Worm (Caenorhabditis elegans) whole organism, L4/young adult: ENCODE data around the gene T20D4.7.

Source experiments
- W03F9.2 ChIP-seq: fragments of 150-350 bp; optimal IDR thresholded peaks from 2 replicates; lab custom pipeline; 2014; ENCODE audit warnings: missing biosample characterization, missing genetic modification characterization
- dao-5 ChIP-seq: sonication (generic microtip); optimal IDR thresholded peaks from 2 replicates; lab custom pipeline; 2016; ENCODE audit warnings: missing genotype, missing genetic modification characterization, moderate library complexity, missing compliant biosample characterization
- him-1 ChIP-seq: sonication (generic microtip); optimal IDR thresholded peaks from 2 replicates; lab custom pipeline; 2016; ENCODE audit warnings: missing genotype, missing genetic modification reagents, missing genetic modification characterization, missing compliant biosample characterization

DNA sequence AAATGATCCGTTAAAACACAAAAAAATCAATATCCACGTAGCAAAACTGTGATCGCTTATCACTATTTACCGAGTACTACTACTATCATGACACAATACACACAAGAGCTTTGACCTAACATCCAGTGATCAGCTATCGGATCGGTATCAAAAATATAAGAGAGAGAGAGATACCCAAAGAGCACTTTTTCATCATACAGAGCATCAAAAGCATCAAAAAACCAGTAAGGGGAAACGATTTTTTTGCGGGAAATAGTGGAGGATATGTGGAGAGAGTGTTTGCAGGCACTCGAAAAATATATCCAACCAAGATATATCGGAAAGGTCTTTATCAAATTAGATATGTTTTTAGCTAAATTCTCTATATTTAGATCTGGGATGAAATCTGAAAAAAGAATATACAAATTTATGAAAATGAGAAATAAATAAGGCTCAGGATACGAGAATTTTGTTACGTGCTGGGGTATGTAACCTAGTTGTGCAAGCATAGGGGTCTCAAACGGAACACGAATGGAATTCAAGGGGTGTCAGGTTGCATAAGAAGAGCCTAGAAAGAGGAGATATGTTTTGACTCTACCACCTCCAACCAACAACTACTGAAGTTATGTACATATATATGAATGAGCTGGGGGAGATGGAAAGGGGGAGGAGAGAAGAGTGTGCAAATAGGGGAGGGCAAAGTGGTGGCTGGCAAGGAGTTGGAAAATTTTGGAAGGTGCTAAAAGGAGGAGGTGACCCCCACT is 36.6 kb downstream of the T20D4.7 start:
- TF ChIP-seq W03F9.2 (tag; lab: Kevin White, UChicago) (no peak), dao-5 (tag; lab: Kevin White, UChicago) (no peak), him-1 (no peak)
